Fruit fly (Drosophila melanogaster) whole organism, wandering third instar larva: ENCODE measurements around the gene CG2120.

Experiments
- CG32264 ChIP-seq: fragments of 200-800 bp; sonication (Bioruptor generic); optimal IDR thresholded peaks from 2 replicates; lab custom pipeline; 2016; ENCODE audit warnings: missing biosample characterization, missing genetic modification characterization
- CG9705 ChIP-seq: fragments of 200-800 bp; sonication (Bioruptor generic); optimal IDR thresholded peaks from 2 replicates; lab custom pipeline; 2018; ENCODE audit warnings: missing biosample characterization, mild to moderate bottlenecking, missing genetic modification characterization
- CrebA ChIP-seq: fragments of 200-800 bp; sonication (Bioruptor generic); optimal IDR thresholded peaks from 2 replicates; lab custom pipeline; 2016; ENCODE audit warnings: missing biosample characterization, mild to moderate bottlenecking, missing genetic modification characterization, borderline replicate concordance
- Dfd ChIP-seq: fragments of >200 bp; optimal IDR thresholded peaks from 2 replicates; lab custom pipeline; 2017; ENCODE audit warnings: missing biosample characterization, missing genetic modification characterization
- Dif ChIP-seq: fragments of 200-275, 200-300 bp; sonication (Bioruptor generic); optimal IDR thresholded peaks from 2 replicates; lab custom pipeline; 2018; ENCODE audit warnings: missing biosample characterization, missing genetic modification characterization; ENCODE audit not compliant: partially characterized antibody
- HLH106 ChIP-seq: fragments of 200-800 bp; optimal IDR thresholded peaks from 3 replicates; lab custom pipeline; 2019; ENCODE audit warnings: missing biosample characterization, mild to moderate bottlenecking, missing genetic modification characterization, moderate library complexity
- Hnf4 ChIP-seq: fragments of 200-800 bp; sonication (Bioruptor generic); optimal IDR thresholded peaks from 2 replicates; lab custom pipeline; 2016; ENCODE audit warnings: missing biosample characterization, mild to moderate bottlenecking, missing genetic modification characterization
- Hr78 ChIP-seq: fragments of >200 bp; optimal IDR thresholded peaks from 2 replicates; lab custom pipeline; 2017; ENCODE audit warnings: missing biosample characterization, missing genetic modification characterization
- Hr83 ChIP-seq: fragments of 200-300 bp; sonication (Bioruptor generic); optimal IDR thresholded peaks from 2 replicates; lab custom pipeline; 2016; ENCODE audit warnings: missing biosample characterization, mild to moderate bottlenecking, missing genetic modification characterization, moderate library complexity; ENCODE audit not compliant: poor library complexity, severe bottlenecking
- Mio ChIP-seq: sonication (Bioruptor generic); optimal IDR thresholded peaks from 2 replicates; lab custom pipeline; 2016; ENCODE audit warnings: missing biosample characterization, missing genetic modification characterization
- Myc ChIP-seq: fragments of >200 bp; optimal IDR thresholded peaks from 2 replicates; lab custom pipeline; 2017
- N ChIP-seq: fragments of >200 bp; optimal IDR thresholded peaks from 2 replicates; lab custom pipeline; 2018; ENCODE audit warnings: missing biosample characterization, missing external identifiers, missing genetic modification characterization
- OdsH ChIP-seq: fragments of 200-800 bp; sonication (Bioruptor generic); optimal IDR thresholded peaks from 2 replicates; lab custom pipeline; 2016; ENCODE audit warnings: missing biosample characterization, mild to moderate bottlenecking, missing genetic modification characterization
- Rel ChIP-seq, 2 experiments: fragments of 200-800 bp; sonication (Bioruptor generic) in 1 of 2; optimal IDR thresholded peaks; 2 replicates in 1 of 2; 3 replicates in 1 of 2; lab custom pipeline; 2016 to 2019; ENCODE audit warnings: mild to moderate bottlenecking in 2 of 2, missing biosample characterization in 2 of 2, missing genetic modification characterization in 2 of 2, moderate library complexity in 1 of 2
- Sp1 ChIP-seq: fragments of 200-800 bp; sonication (Bioruptor generic); optimal IDR thresholded peaks from 3 replicates; lab custom pipeline; 2019; ENCODE audit warnings: missing biosample characterization, mild to moderate bottlenecking, missing genetic modification characterization, moderate library complexity
- Vsx2 ChIP-seq: fragments of 200-300, 225-300 bp; sonication (Bioruptor generic); optimal IDR thresholded peaks from 2 replicates; lab custom pipeline; 2018; ENCODE audit warnings: missing biosample characterization, missing genetic modification characterization; ENCODE audit not compliant: partially characterized antibody
- brk ChIP-seq: fragments of 200-800 bp; sonication (Bioruptor generic); optimal IDR thresholded peaks from 2 replicates; lab custom pipeline; 2016; ENCODE audit warnings: missing biosample characterization, mild to moderate bottlenecking, missing genetic modification characterization
- dl ChIP-seq, 2 experiments: fragments of 175-275, 200-275 bp in 1 of 2; fragments of 200-275 bp in 1 of 2; sonication (Bioruptor generic); optimal IDR thresholded peaks; lab custom pipeline; 2018; ENCODE audit warnings: mild to moderate bottlenecking in 2 of 2, missing biosample characterization in 2 of 2, missing genetic modification characterization in 2 of 2, moderate library complexity in 2 of 2; ENCODE audit not compliant: partially characterized antibody in 2 of 2, insufficient read depth in 1 of 2
- dmrt93B ChIP-seq: fragments of 200-800 bp; sonication (Bioruptor generic); optimal IDR thresholded peaks from 2 replicates; lab custom pipeline; 2018; ENCODE audit warnings: missing biosample characterization, mild to moderate bottlenecking, missing genetic modification characterization
- dsf ChIP-seq: sonication (Bioruptor generic); optimal IDR thresholded peaks from 2 replicates; lab custom pipeline; 2016; ENCODE audit warnings: missing biosample characterization, missing genetic modification characterization, borderline replicate concordance
- ey ChIP-seq: fragments of 200-800 bp; sonication (Bioruptor generic); optimal IDR thresholded peaks from 2 replicates; lab custom pipeline; 2016; ENCODE audit warnings: missing biosample characterization, missing genetic modification characterization
- foxo ChIP-seq, 2 experiments: fragments of 200-800 bp; sonication (Bioruptor generic); optimal IDR thresholded peaks; 2 replicates in 1 of 2; 3 replicates in 1 of 2; lab custom pipeline; 2016 to 2017; ENCODE audit warnings: missing biosample characterization in 2 of 2, missing genetic modification characterization in 2 of 2
- fru ChIP-seq: fragments of 200-800 bp; sonication (Bioruptor generic); optimal IDR thresholded peaks from 3 replicates; lab custom pipeline; 2016; ENCODE audit warnings: missing biosample characterization, mild to moderate bottlenecking, missing genetic modification characterization
- h ChIP-seq: fragments of 200-800 bp; sonication (Bioruptor generic); optimal IDR thresholded peaks from 3 replicates; lab custom pipeline; 2016; ENCODE audit warnings: missing biosample characterization, mild to moderate bottlenecking, missing genetic modification characterization
- lola ChIP-seq: fragments of >200 bp; optimal IDR thresholded peaks from 2 replicates; lab custom pipeline; 2017; ENCODE audit warnings: missing biosample characterization, missing genetic modification characterization
- pan ChIP-seq: fragments of >200 bp; optimal IDR thresholded peaks from 2 replicates; lab custom pipeline; 2017
- psq ChIP-seq: fragments of 200-800 bp; sonication (Bioruptor generic); optimal IDR thresholded peaks from 3 replicates; lab custom pipeline; 2017; ENCODE audit warnings: missing biosample characterization, mild to moderate bottlenecking, missing genetic modification characterization, moderate library complexity
- rgr ChIP-seq: fragments of 200-800 bp; sonication (Bioruptor generic); optimal IDR thresholded peaks from 3 replicates; lab custom pipeline; 2016; ENCODE audit warnings: missing biosample characterization, mild to moderate bottlenecking, missing genetic modification characterization
- sv ChIP-seq: fragments of 200-800 bp; sonication (Bioruptor generic); optimal IDR thresholded peaks from 3 replicates; lab custom pipeline; 2016; ENCODE audit warnings: missing biosample characterization, missing genetic modification characterization
- tai ChIP-seq: sonication (Bioruptor generic); optimal IDR thresholded peaks from 2 replicates; lab custom pipeline; 2016; ENCODE audit warnings: missing biosample characterization, missing genetic modification characterization
- woc ChIP-seq: sonication (Bioruptor generic); optimal IDR thresholded peaks from 2 replicates; lab custom pipeline; 2016; ENCODE audit warnings: missing biosample characterization, mild to moderate bottlenecking, missing genetic modification characterization

CG2120 gene

DNA sequence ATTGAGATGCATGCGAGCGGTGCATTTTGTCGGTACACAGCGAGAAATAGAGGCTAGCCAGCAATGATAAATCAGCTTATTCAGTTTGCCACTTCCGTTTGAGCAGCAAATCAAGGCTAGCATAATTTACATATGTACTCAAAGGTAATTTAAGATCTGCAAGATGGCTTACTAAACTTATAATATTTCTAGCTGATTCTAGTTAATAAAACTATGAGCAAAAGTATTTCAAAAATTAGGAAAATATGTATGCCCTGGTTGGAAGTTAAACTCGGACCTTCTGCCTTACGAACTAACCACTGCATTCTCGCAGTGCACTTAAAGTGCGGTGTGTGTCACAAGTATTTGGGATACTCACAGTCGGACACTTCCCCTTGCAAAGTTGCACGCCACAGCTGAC is 12.8 kb upstream of the CG2120 start:
- TF ChIP-seq HLH106, result no peak
- no peak for TF ChIP-seq Mio (GFP tag; lab: Kevin White, UChicago)
- no peak for TF ChIP-seq fru (GFP tag; lab: Kevin White, UChicago)
- TF ChIP-seq dmrt93B (GFP tag; lab: Kevin White, UChicago), result no peak
- no peak for TF ChIP-seq Hr83 (GFP tag; lab: Kevin White, UChicago)
- TF ChIP-seq lola (GFP tag; lab: Kevin White, UChicago), result no peak
- no peak for TF ChIP-seq Vsx2 (GFP tag; lab: Kevin White, UChicago)
- no peak for TF ChIP-seq OdsH (GFP tag; lab: Kevin White, UChicago)
- no peak for TF ChIP-seq dsf (GFP tag; lab: Kevin White, UChicago)
- no peak for TF ChIP-seq Rel (GFP tag; optimal IDR thresholded peaks at IDR 0.05; lab: Kevin White, UChicago)
- no peak for TF ChIP-seq Rel (tag; optimal IDR thresholded peaks at IDR 0.05; lab: Kevin White, UChicago)

- TF ChIP-seq pan (lab: Kevin White, UChicago) (no peak), woc (GFP tag; lab: Kevin White, UChicago) (no peak), sv (GFP tag; lab: Kevin White, UChicago) (no peak), foxo (GFP tag; optimal IDR thresholded peaks at IDR 0.05; lab: Kevin White, UChicago) (no peak), dl (GFP tag; optimal IDR thresholded peaks at IDR 0.05; lab: Kevin White, UChicago; ENCODE audit: insufficient read depth in 1 of 2, partially characterized antibody in 2 of 2) (no peak), Hr83 (GFP tag; lab: Kevin White, UChicago) (no peak), psq (no peak), Sp1 (GFP tag; lab: Kevin White, UChicago) (no peak), Hr78 (GFP tag; lab: Kevin White, UChicago) (no peak), Vsx2 (GFP tag; lab: Kevin White, UChicago) (no peak), tai (no peak), Mio (GFP tag; lab: Kevin White, UChicago) (no peak), Rel (GFP tag; optimal IDR thresholded peaks at IDR 0.05; lab: Kevin White, UChicago) (no peak), Rel (tag; optimal IDR thresholded peaks at IDR 0.05; lab: Kevin White, UChicago) (no peak), rgr (GFP tag; lab: Kevin White, UChicago) (no peak), CG32264 (no peak), N (GFP tag; lab: Kevin White, UChicago) (no peak), Dif (GFP tag; lab: Kevin White, UChicago) (no peak), OdsH (GFP tag; lab: Kevin White, UChicago) (no peak), brk (no peak)
- TF ChIP-seq, all 38 proteins: peak for 0
These were observed 10.4 kb upstream of the CG2120 start for dm6 chrX:8125224-8125649.

dm6 chrX:8126149-8126548 is 9.5 kb upstream of the CG2120 start:
- TF ChIP-seq sv (GFP tag; lab: Kevin White, UChicago), result peak; percentile 9
- no peak for TF ChIP-seq woc (GFP tag; lab: Kevin White, UChicago)

DNA sequence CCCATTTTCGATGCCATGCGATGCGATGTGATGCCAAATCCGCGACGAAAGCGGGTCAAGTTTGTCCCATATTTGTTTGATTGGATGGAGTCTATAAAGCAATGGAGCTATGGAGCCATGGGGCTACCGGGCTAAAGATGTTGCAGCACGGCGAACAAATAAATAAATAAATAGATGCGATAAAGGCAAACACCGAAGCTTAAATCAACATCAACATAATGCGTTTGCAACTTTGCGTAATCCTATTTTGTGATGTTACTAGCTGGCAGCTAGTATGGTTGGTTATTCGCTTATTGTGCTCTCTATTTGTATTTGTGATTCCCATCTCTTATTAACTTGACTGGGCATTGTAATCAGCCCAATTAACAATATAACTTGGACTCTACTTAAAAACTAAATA is 7.5 kb upstream of the CG2120 start:
- TF ChIP-seq ey (GFP tag; lab: Kevin White, UChicago), result no peak
- no peak for TF ChIP-seq rgr (GFP tag; lab: Kevin White, UChicago)
- no peak for TF ChIP-seq CrebA
- TF ChIP-seq Vsx2 (GFP tag; lab: Kevin White, UChicago), result no peak
- TF ChIP-seq CG32264, result no peak
- no peak for TF ChIP-seq lola (GFP tag; lab: Kevin White, UChicago)

DNA sequence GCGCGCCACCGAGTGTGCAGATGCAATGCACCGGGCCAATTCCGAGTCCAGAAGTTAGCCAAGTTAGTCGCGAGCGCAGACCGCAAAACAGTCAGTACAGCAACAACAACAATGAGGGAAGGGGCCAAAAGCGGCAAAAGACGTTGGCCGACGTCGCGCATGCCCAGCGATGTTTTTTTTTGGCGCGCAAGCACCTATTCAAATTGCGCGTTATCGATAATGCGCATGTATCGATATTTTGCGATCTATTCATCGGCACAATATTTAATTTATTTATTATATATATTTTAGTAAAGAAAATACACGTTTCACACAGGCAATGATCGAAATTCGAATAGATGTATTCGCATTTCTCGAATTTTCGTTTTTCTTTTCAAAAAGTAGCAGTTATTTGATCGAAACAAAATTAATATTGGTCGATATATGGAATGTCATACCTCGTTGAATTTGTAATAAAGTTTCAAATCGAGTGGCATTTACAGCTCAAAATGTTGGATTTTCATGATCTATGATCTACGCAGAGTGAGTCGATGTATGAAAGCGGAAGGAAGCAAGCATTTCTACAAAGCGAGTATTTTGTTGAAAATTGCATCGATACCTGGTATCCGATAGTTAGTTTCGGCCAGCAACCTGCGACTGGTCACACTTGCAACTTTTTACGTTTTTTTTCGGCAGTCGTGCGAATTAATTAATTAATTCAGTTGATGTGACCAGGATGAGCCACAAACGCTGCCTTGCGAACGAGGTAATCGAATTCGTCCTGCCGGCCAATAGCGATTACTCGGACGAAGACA is 6.2 kb upstream of the CG2120 start, which contains the start of gene CG2116:
Gene CG2116 (plus strand): TSS at position 609 of the 794 bp plus-strand sequence.
- TF ChIP-seq OdsH (GFP tag; lab: Kevin White, UChicago) (no peak), CG32264 (no peak), Mio (GFP tag; lab: Kevin White, UChicago) (no peak), rgr (GFP tag; lab: Kevin White, UChicago) (no peak), Dif (GFP tag; lab: Kevin White, UChicago) (no peak), Hnf4 (no peak), CG9705 (GFP tag; lab: Kevin White, UChicago) (no peak), Dfd (GFP tag; lab: Kevin White, UChicago) (no peak), woc (GFP tag; lab: Kevin White, UChicago) (no peak), Myc (lab: Kevin White, UChicago) (peak; percentile 1), pan (lab: Kevin White, UChicago) (no peak), HLH106 (peak; percentile 1), h (peak; percentile 3), Sp1 (GFP tag; lab: Kevin White, UChicago) (peak; percentile 13)
